Fruit fly (Drosophila melanogaster) whole organism, embryonic: Measurements from ENCODE around the gene Gale.

ENCODE experiments used
- Bdp1 ChIP-seq: fragments of 200-800 bp; sonication (Bioruptor generic); optimal IDR thresholded peaks from 3 replicates; lab custom pipeline; 2016; ENCODE audit warnings: missing biosample characterization, missing genetic modification characterization
- C15 ChIP-seq: fragments of 200-800 bp; sonication (Bioruptor generic); IDR thresholded peaks from 3 replicates; pipeline ENCODE4 v1.3.6; 2022; ENCODE audit warnings: missing biosample characterization, missing genetic modification characterization
- CG10147 ChIP-seq: fragments of 200-800 bp; sonication (Bioruptor generic); optimal IDR thresholded peaks from 2 replicates; lab custom pipeline; 2019; ENCODE audit warnings: missing biosample characterization, mild to moderate bottlenecking, missing genetic modification characterization, moderate library complexity
- CG10654 ChIP-seq: fragments of 200-800 bp; sonication (Bioruptor generic); optimal IDR thresholded peaks from 2 replicates; lab custom pipeline; 2016; ENCODE audit warnings: missing biosample characterization, missing genetic modification characterization
- CG12155 ChIP-seq: fragments of 200-800 bp; sonication (Bioruptor generic); optimal IDR thresholded peaks from 3 replicates; lab custom pipeline; 2016; ENCODE audit warnings: missing biosample characterization, missing genetic modification characterization
- CG12744 ChIP-seq: fragments of 200-800 bp; sonication (Bioruptor generic); optimal IDR thresholded peaks from 2 replicates; lab custom pipeline; 2016; ENCODE audit warnings: missing biosample characterization, missing genetic modification characterization
- CG13287 ChIP-seq: fragments of 200-800 bp; sonication (Bioruptor generic); IDR thresholded peaks from 2 replicates; pipeline ENCODE4 v1.3.6; 2022; ENCODE audit warnings: missing biosample characterization, missing genetic modification characterization; ENCODE audit not compliant: partially characterized antibody
- CG14441 ChIP-seq: fragments of 200-800 bp; sonication (Bioruptor generic); IDR thresholded peaks from 2 replicates; pipeline ENCODE4 v1.3.6; 2022; ENCODE audit warnings: missing biosample characterization, missing genetic modification characterization
- CG15479 ChIP-seq: fragments of 200-800 bp; sonication (Bioruptor generic); optimal IDR thresholded peaks from 3 replicates; lab custom pipeline; 2019; ENCODE audit warnings: missing biosample characterization, mild to moderate bottlenecking, missing genetic modification characterization, moderate library complexity
- CG1603 ChIP-seq: fragments of 200-800 bp; sonication (Bioruptor generic); optimal IDR thresholded peaks from 2 replicates; lab custom pipeline; 2019; ENCODE audit warnings: missing biosample characterization, mild to moderate bottlenecking, missing genetic modification characterization, moderate library complexity
- CG16813 ChIP-seq: fragments of 200-800 bp; sonication (Bioruptor generic); IDR thresholded peaks from 3 replicates; pipeline ENCODE4 v1.3.6; 2022; ENCODE audit warnings: missing biosample characterization, missing genetic modification characterization; ENCODE audit not compliant: partially characterized antibody
- CG18011 ChIP-seq: fragments of 200-800 bp; sonication (Bioruptor generic); optimal IDR thresholded peaks from 2 replicates; lab custom pipeline; 2017; ENCODE audit warnings: missing biosample characterization, missing genetic modification characterization, mild to moderate bottlenecking, moderate library complexity, missing genotype
- CG2875 ChIP-seq: fragments of 200-800 bp; sonication (Bioruptor generic); optimal IDR thresholded peaks from 2 replicates; lab custom pipeline; 2017; ENCODE audit warnings: missing biosample characterization, mild to moderate bottlenecking, missing genetic modification characterization, missing genetic modification reagents
- CG30020 ChIP-seq: fragments of 200-800 bp; optimal IDR thresholded peaks from 2 replicates; lab custom pipeline; 2019; ENCODE audit warnings: missing biosample characterization, mild to moderate bottlenecking, missing genetic modification characterization, moderate library complexity
- CG31441 ChIP-seq: fragments of 200-800 bp; sonication (Bioruptor generic); IDR thresholded peaks from 2 replicates; pipeline ENCODE4 v1.3.6; 2022; ENCODE audit warnings: missing biosample characterization, missing genetic modification characterization
- CG34422 ChIP-seq: fragments of 200-800 bp; sonication (Bioruptor generic); IDR thresholded peaks from 3 replicates; pipeline ENCODE4 v1.3.6; 2022; ENCODE audit warnings: missing biosample characterization, missing genetic modification characterization
- CG3847 ChIP-seq: fragments of 200-800 bp; sonication (Bioruptor generic); IDR thresholded peaks from 2 replicates; pipeline ENCODE4 v1.3.6; 2022; ENCODE audit warnings: missing biosample characterization, missing genetic modification characterization
- CG6765 ChIP-seq: fragments of 200-800 bp; sonication (Bioruptor generic); optimal IDR thresholded peaks from 3 replicates; lab custom pipeline; 2017; ENCODE audit warnings: missing biosample characterization, mild to moderate bottlenecking, missing genetic modification characterization
- CG8924 ChIP-seq: fragments of 200-800 bp; optimal IDR thresholded peaks from 3 replicates; lab custom pipeline; 2019; ENCODE audit warnings: missing biosample characterization, mild to moderate bottlenecking, missing genetic modification characterization, moderate library complexity
- CG8944 ChIP-seq: fragments of 200-800 bp; sonication (Bioruptor generic); optimal IDR thresholded peaks from 3 replicates; lab custom pipeline; 2016; ENCODE audit warnings: missing biosample characterization, missing genetic modification characterization
- CG9609 ChIP-seq: fragments of 200-800 bp; sonication (Bioruptor generic); optimal IDR thresholded peaks from 3 replicates; lab custom pipeline; 2016; ENCODE audit warnings: missing biosample characterization, missing genetic modification characterization
- Dip3 ChIP-seq: fragments of 200-800 bp; sonication (Bioruptor generic); optimal IDR thresholded peaks from 3 replicates; lab custom pipeline; 2016; ENCODE audit warnings: missing biosample characterization, missing genetic modification characterization
- Dp ChIP-seq: fragments of 200-800 bp; sonication (Bioruptor generic); optimal IDR thresholded peaks from 2 replicates; lab custom pipeline; 2018; ENCODE audit warnings: missing biosample characterization, mild to moderate bottlenecking, missing genetic modification characterization, moderate library complexity
- ERR ChIP-seq: fragments of 200-800 bp; sonication (Bioruptor generic); optimal IDR thresholded peaks from 2 replicates; lab custom pipeline; 2016; ENCODE audit warnings: missing biosample characterization, missing genetic modification characterization
- Ets97D ChIP-seq: fragments of 200-800 bp; sonication (Bioruptor generic); optimal IDR thresholded peaks from 3 replicates; lab custom pipeline; 2016; ENCODE audit warnings: missing biosample characterization, missing genetic modification characterization
- Fer2 ChIP-seq: fragments of 200-800 bp; sonication (Bioruptor generic); optimal IDR thresholded peaks from 2 replicates; lab custom pipeline; 2018; ENCODE audit warnings: missing biosample characterization, mild to moderate bottlenecking, missing genetic modification characterization, moderate library complexity
- HLH54F ChIP-seq: fragments of 200-800 bp; sonication (Bioruptor generic); optimal IDR thresholded peaks from 3 replicates; lab custom pipeline; 2016; ENCODE audit warnings: missing biosample characterization, missing genetic modification characterization
- Hr39 ChIP-seq: fragments of >200 bp; optimal IDR thresholded peaks from 2 replicates; lab custom pipeline; 2017
- Nf-YA ChIP-seq: fragments of 200-800 bp; sonication (Bioruptor generic); IDR thresholded peaks from 2 replicates; pipeline ENCODE4 v1.3.6; 2022; ENCODE audit warnings: missing biosample characterization, missing genetic modification characterization
- Nf-YB ChIP-seq: fragments of 200-800 bp; sonication (Bioruptor generic); optimal IDR thresholded peaks from 3 replicates; lab custom pipeline; 2019; ENCODE audit warnings: missing biosample characterization, mild to moderate bottlenecking, missing genetic modification characterization, moderate library complexity
- NfI ChIP-seq: fragments of 200-800 bp; sonication (Bioruptor generic); optimal IDR thresholded peaks from 3 replicates; lab custom pipeline; 2018; ENCODE audit warnings: missing biosample characterization, mild to moderate bottlenecking, missing genetic modification characterization, moderate library complexity
- Tbp ChIP-seq: fragments of >200 bp; optimal IDR thresholded peaks from 2 replicates; lab custom pipeline; 2018; ENCODE audit warnings: missing biosample characterization, missing genetic modification characterization
- al ChIP-seq: fragments of 200-800 bp; sonication (Bioruptor generic); IDR thresholded peaks from 2 replicates; pipeline ENCODE4 v1.3.6; 2022; ENCODE audit warnings: missing biosample characterization, missing genetic modification characterization
- dm ChIP-seq: fragments of 200-800 bp; sonication (Bioruptor generic); optimal IDR thresholded peaks from 3 replicates; lab custom pipeline; 2016; ENCODE audit warnings: missing biosample characterization, missing genetic modification characterization
- emc ChIP-seq: fragments of 200-800 bp; sonication (Bioruptor generic); optimal IDR thresholded peaks from 2 replicates; lab custom pipeline; 2016; ENCODE audit warnings: missing biosample characterization, missing genetic modification characterization
- exex ChIP-seq: fragments of 200-800 bp; sonication (Bioruptor generic); optimal IDR thresholded peaks from 4 replicates; lab custom pipeline; 2018; ENCODE audit warnings: missing biosample characterization, mild to moderate bottlenecking, missing genetic modification characterization, moderate library complexity
- gcm2 ChIP-seq: fragments of 200-800 bp; sonication (Bioruptor generic); optimal IDR thresholded peaks from 2 replicates; lab custom pipeline; 2016; ENCODE audit warnings: missing biosample characterization, missing genetic modification characterization
- gfzf ChIP-seq: fragments of 200-800 bp; sonication (Bioruptor generic); optimal IDR thresholded peaks from 2 replicates; lab custom pipeline; 2016; ENCODE audit warnings: missing biosample characterization, mild to moderate bottlenecking, missing genetic modification characterization, moderate library complexity
- jigr1 ChIP-seq: fragments of 200-800 bp; sonication (Bioruptor generic); IDR thresholded peaks from 3 replicates; pipeline ENCODE4 v1.3.6; 2022; ENCODE audit warnings: missing biosample characterization, missing genetic modification characterization
- kah ChIP-seq: fragments of 200-800 bp; sonication (Bioruptor generic); optimal IDR thresholded peaks from 2 replicates; lab custom pipeline; 2018; ENCODE audit warnings: missing biosample characterization, mild to moderate bottlenecking, missing genetic modification characterization
- maf-S ChIP-seq: fragments of 200-800 bp; sonication (Bioruptor generic); optimal IDR thresholded peaks from 2 replicates; lab custom pipeline; 2016; ENCODE audit warnings: missing biosample characterization, missing genetic modification characterization
- mam ChIP-seq: fragments of 200-800 bp; sonication (Bioruptor generic); optimal IDR thresholded peaks from 3 replicates; lab custom pipeline; 2016; ENCODE audit warnings: missing biosample characterization, missing genetic modification characterization
- pb ChIP-seq: fragments of 200-800 bp; sonication (Bioruptor generic); optimal IDR thresholded peaks from 3 replicates; lab custom pipeline; 2016; ENCODE audit warnings: missing biosample characterization, missing genetic modification characterization
- pum ChIP-seq: fragments of 200-800 bp; sonication (Bioruptor generic); optimal IDR thresholded peaks from 2 replicates; lab custom pipeline; 2016; ENCODE audit warnings: missing biosample characterization, missing genetic modification characterization
- repo ChIP-seq: fragments of 200-800 bp; sonication (Bioruptor generic); optimal IDR thresholded peaks from 2 replicates; lab custom pipeline; 2016; ENCODE audit warnings: missing biosample characterization, missing genetic modification characterization
- sens-2 ChIP-seq: fragments of 200-800 bp; sonication (Bioruptor generic); IDR thresholded peaks from 2 replicates; pipeline ENCODE4 v1.3.6; 2022; ENCODE audit warnings: missing biosample characterization, missing genetic modification characterization
- stwl ChIP-seq: fragments of 200-800 bp; sonication (Bioruptor generic); optimal IDR thresholded peaks from 3 replicates; lab custom pipeline; 2018; ENCODE audit warnings: missing biosample characterization, mild to moderate bottlenecking, missing genetic modification characterization, moderate library complexity
- sug ChIP-seq: fragments of 200-800 bp; optimal IDR thresholded peaks from 2 replicates; lab custom pipeline; 2019; ENCODE audit warnings: missing biosample characterization, mild to moderate bottlenecking, missing genetic modification characterization, moderate library complexity
- tgo ChIP-seq: fragments of 200-800 bp; sonication (Bioruptor generic); IDR thresholded peaks from 3 replicates; pipeline ENCODE4 v1.3.6; 2022; ENCODE audit warnings: missing biosample characterization, missing genetic modification characterization
- tll ChIP-seq, 2 experiments: fragments of 200-800 bp in 1 of 2; fragments of >200 bp in 1 of 2; sonication (Bioruptor generic) in 1 of 2; optimal IDR thresholded peaks; 2 replicates each; lab custom pipeline; 2017 to 2019; ENCODE audit warnings: missing biosample characterization in 2 of 2, missing genetic modification characterization in 2 of 2, mild to moderate bottlenecking in 1 of 2, moderate library complexity in 1 of 2
- tna ChIP-seq: fragments of 200-800 bp; sonication (Bioruptor generic); IDR thresholded peaks from 2 replicates; pipeline ENCODE4 v1.3.6; 2022; ENCODE audit warnings: missing biosample characterization, missing genetic modification characterization; ENCODE audit not compliant: partially characterized antibody
- twi ChIP-seq: fragments of 200-800 bp; optimal IDR thresholded peaks from 2 replicates; lab custom pipeline; 2019; ENCODE audit warnings: missing biosample characterization, mild to moderate bottlenecking, missing genetic modification characterization, moderate library complexity

Gale gene

DNA sequence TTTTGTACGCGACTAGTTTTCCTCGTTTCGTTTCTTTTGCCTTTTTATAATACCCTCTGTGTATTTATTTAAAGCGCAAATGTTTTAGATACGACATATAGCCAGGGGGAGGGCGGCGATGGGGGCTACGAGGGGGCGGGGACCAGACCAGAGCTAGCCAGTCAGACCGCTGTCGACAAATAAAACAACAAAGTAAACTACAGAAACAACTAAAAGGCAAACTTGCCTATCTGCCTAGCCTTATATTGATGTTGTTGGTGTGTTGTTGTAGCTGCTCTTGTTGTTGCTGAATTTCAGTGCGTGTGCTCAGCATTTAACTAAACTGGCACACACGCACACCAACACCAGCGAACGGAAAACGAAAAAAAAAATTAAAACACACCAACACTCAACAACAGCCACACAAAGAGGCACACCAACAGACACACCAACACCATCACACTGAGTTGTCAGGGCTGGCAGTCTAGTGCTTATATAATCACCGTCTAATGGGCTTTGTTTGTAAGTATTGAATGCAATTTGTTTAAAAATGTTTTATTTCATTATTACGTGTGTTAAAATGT, 18.9 kb upstream of the Gale start (continued):
- TF ChIP-seq CG8924 (tag; lab: Kevin White, UChicago) (peak; percentile 26), tna (GFP tag; lab: Robert Waterston, UW) (no peak), dm (GFP tag; lab: Kevin White, UChicago) (no peak), CG14441 (GFP tag; lab: Robert Waterston, UW) (peak; percentile 30; the same call in 1 of the 2 replicates), CG16813 (no peak), gfzf (no peak), CG12744 (no peak), repo (GFP tag; lab: Kevin White, UChicago) (no peak), HLH54F (GFP tag; lab: Kevin White, UChicago) (no peak), sens-2 (GFP tag; lab: Robert Waterston, UW) (no peak), CG34422 (no peak), CG9609 (GFP tag; lab: Kevin White, UChicago) (no peak), emc (no peak), CG1603 (tag; lab: Kevin White, UChicago) (peak; percentile 14), CG15479 (GFP tag; lab: Kevin White, UChicago) (no peak), Nf-YB (GFP tag; lab: Kevin White, UChicago) (no peak), Bdp1 (GFP tag; lab: Kevin White, UChicago) (no peak), CG31441 (GFP tag; lab: Robert Waterston, UW) (no peak), Nf-YA (GFP tag; lab: Robert Waterston, UW) (no peak), kah (GFP tag; lab: Kevin White, UChicago) (no peak), tgo (no peak), stwl (tag; lab: Kevin White, UChicago) (no peak), Dp (GFP tag; lab: Kevin White, UChicago) (no peak), CG10147 (GFP tag; lab: Kevin White, UChicago) (no peak), CG8944 (GFP tag; lab: Kevin White, UChicago) (no peak), CG13287 (no peak; the same call in 1 of the 2 replicates), Tbp (GFP tag; lab: Kevin White, UChicago) (no peak), exex (tag; lab: Kevin White, UChicago) (peak; percentile 9), CG12155 (GFP tag; lab: Kevin White, UChicago) (no peak), Fer2 (tag; lab: Kevin White, UChicago) (no peak), CG18011 (GFP tag; lab: Kevin White, UChicago) (no peak), Ets97D (GFP tag; lab: Kevin White, UChicago) (no peak), ERR (no peak), pb (GFP tag; lab: Kevin White, UChicago) (peak; percentile 31), NfI (GFP tag; lab: Kevin White, UChicago) (no peak), tll (GFP tag; optimal IDR thresholded peaks at IDR 0.05; lab: Kevin White, UChicago) (no peak), al (GFP tag; lab: Robert Waterston, UW) (no peak), Dip3 (GFP tag; lab: Kevin White, UChicago) (no peak), CG3847 (GFP tag; lab: Robert Waterston, UW) (0 out of 2 replicates have a peak, but pooled peaks have one; percentile 11), jigr1 (GFP tag; lab: Robert Waterston, UW) (no peak), C15 (no peak), CG30020 (no peak), twi (tag; lab: Kevin White, UChicago) (no peak), mam (GFP tag; lab: Kevin White, UChicago) (no peak), CG2875 (GFP tag; lab: Kevin White, UChicago) (no peak), pum (GFP tag; lab: Kevin White, UChicago) (no peak), CG6765 (GFP tag; lab: Kevin White, UChicago) (peak; percentile 64), maf-S (GFP tag; lab: Kevin White, UChicago) (no peak), CG10654 (GFP tag; lab: Kevin White, UChicago) (no peak), Hr39 (no peak), gcm2 (GFP tag; lab: Kevin White, UChicago) (no peak), sug (peak; percentile 47)
